Worm (Caenorhabditis elegans): ENCODE data around the gene ttr-16.

DNA sequence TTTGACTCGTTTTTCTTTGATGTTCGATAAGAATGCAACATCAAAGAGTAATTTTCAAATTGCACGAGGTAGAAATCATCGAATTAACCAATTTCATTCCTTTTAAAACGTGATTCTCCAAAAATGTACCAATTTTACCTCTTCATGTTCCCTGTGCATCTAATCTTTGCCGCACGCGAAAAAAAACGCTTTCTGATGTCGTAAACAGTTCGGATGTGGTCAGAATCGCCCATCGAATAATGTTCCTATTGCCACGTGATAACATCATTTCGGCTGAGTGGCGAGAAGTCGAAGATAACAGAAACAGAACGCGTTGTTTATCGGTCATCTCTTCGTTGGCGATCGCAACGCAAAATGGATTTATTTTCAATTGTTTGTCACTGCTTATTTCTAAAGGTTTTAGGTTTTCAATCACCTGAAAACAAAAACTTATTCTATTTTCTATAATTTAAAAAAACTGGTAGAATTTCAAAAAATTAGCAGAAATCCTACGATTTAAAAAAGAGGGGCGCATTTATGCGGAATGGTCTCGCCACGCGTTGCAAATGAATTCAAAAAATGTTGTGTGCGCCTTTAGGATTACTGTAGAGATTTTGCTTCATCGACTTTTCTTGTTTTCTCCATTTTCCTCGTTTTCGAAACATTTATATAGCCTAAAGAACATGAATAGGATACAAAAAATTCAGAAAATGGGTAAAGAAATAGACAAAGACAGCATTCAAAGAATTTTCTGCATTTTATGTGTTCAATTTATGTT lies 42.2 kb downstream of the ttr-16 start, which contains the start of gene mogs-1:
- TF ChIP-seq ceh-31 (tag; optimal IDR thresholded peaks at IDR 0.05) (no peak), hlh-15 (tag; optimal IDR thresholded peaks at IDR 0.05) (no peak)

Data from whole organism, late embryonic.